Worm (Caenorhabditis elegans) whole organism, L1 larva: ENCODE measurements around the gene E02H1.6.

ENCODE experiments used
- C04F5.9 ChIP-seq: sonication (generic microtip); optimal IDR thresholded peaks from 2 replicates; lab custom pipeline; 2016; ENCODE audit warnings: missing genetic modification characterization, missing compliant biosample characterization
- C16A3.4 ChIP-seq: fragments of 150-350 bp; optimal IDR thresholded peaks from 2 replicates; lab custom pipeline; 2014; ENCODE audit warnings: missing biosample characterization, missing genetic modification characterization
- C34B4.2 ChIP-seq: sonication (generic microtip); optimal IDR thresholded peaks from 2 replicates; lab custom pipeline; 2017; ENCODE audit warnings: mild to moderate bottlenecking, missing genetic modification characterization, missing compliant biosample characterization
- F16B12.6 ChIP-seq: fragments of 150-350 bp; optimal IDR thresholded peaks from 2 replicates; lab custom pipeline; 2014; ENCODE audit warnings: missing biosample characterization, missing genetic modification characterization
- alr-1 ChIP-seq: fragments of 200-800 bp; sonication (Bioruptor generic); optimal IDR thresholded peaks from 2 replicates; lab custom pipeline; 2018; ENCODE audit warnings: borderline replicate concordance, mild to moderate bottlenecking, missing genetic modification characterization, missing compliant biosample characterization
- ama-1 ChIP-seq: fragments of 150-350 bp; optimal IDR thresholded peaks from 2 replicates; lab custom pipeline; 2014
- blmp-1 ChIP-seq: fragments of 150-350 bp; optimal IDR thresholded peaks from 2 replicates; lab custom pipeline; 2014; ENCODE audit warnings: missing biosample characterization, missing genetic modification characterization
- ceh-63 ChIP-seq: fragments of 200-800 bp; sonication (Bioruptor generic); optimal IDR thresholded peaks from 2 replicates; lab custom pipeline; 2018; ENCODE audit warnings: mild to moderate bottlenecking, missing genetic modification characterization, missing compliant biosample characterization
- ceh-8 ChIP-seq: fragments of 200-800 bp; sonication (Bioruptor generic); optimal IDR thresholded peaks from 2 replicates; lab custom pipeline; 2018; ENCODE audit warnings: mild to moderate bottlenecking, missing genetic modification characterization, moderate library complexity, missing compliant biosample characterization
- ceh-90 ChIP-seq: sonication (generic microtip); optimal IDR thresholded peaks from 2 replicates; lab custom pipeline; 2016; ENCODE audit warnings: missing genetic modification characterization, missing compliant biosample characterization
- efl-3 ChIP-seq: fragments of 200-800 bp; sonication (Bioruptor generic); optimal IDR thresholded peaks from 2 replicates; lab custom pipeline; 2018; ENCODE audit warnings: mild to moderate bottlenecking, missing genetic modification characterization, missing compliant biosample characterization
- egl-27 ChIP-seq, 2 experiments: fragments of 150-350 bp in 1 of 2; sonication (generic microtip); optimal IDR thresholded peaks; 3 replicates each; lab custom pipeline; 2017 to 2018; ENCODE audit warnings: missing biosample characterization in 2 of 2, missing genetic modification characterization in 2 of 2, missing genetic modification reagents in 2 of 2
- elt-3 ChIP-seq, 6 experiments: fragments of 150-350 bp in 1 of 6; sonication (generic microtip); optimal IDR thresholded peaks; 2 replicates each; lab custom pipeline; 2017 to 2018; ENCODE audit warnings: missing biosample characterization in 6 of 6, missing genetic modification characterization in 6 of 6, inconsistent platforms in 1 of 6
- ets-5 ChIP-seq: fragments of 200-800 bp; sonication (Bioruptor generic); IDR thresholded peaks from 2 replicates; pipeline ENCODE4 v1.3.6; 2022; ENCODE audit warnings: missing genetic modification characterization, missing compliant biosample characterization
- fkh-10 ChIP-seq: sonication (generic microtip); optimal IDR thresholded peaks from 2 replicates; lab custom pipeline; 2017; ENCODE audit warnings: missing biosample characterization, missing genetic modification reagents, missing genetic modification characterization
- fkh-4 ChIP-seq: sonication (generic microtip); optimal IDR thresholded peaks from 2 replicates; lab custom pipeline; 2016; ENCODE audit warnings: missing compliant biosample characterization, missing genetic modification characterization, borderline replicate concordance
- fkh-8 ChIP-seq: sonication (generic microtip); optimal IDR thresholded peaks from 2 replicates; lab custom pipeline; 2016; ENCODE audit warnings: mild to moderate bottlenecking, missing genetic modification characterization, missing compliant biosample characterization
- fos-1 ChIP-seq: fragments of 150-350 bp; optimal IDR thresholded peaks from 2 replicates; lab custom pipeline; 2014; ENCODE audit warnings: missing biosample characterization, missing genetic modification characterization
- grh-1 ChIP-seq: fragments of 200-800 bp; sonication (Bioruptor generic); IDR thresholded peaks from 2 replicates; pipeline ENCODE4 v1.3.6; 2022; ENCODE audit warnings: missing genetic modification reagents, missing genetic modification characterization, missing compliant biosample characterization
- hlh-17 ChIP-seq: fragments of 200-800 bp; sonication (Bioruptor generic); optimal IDR thresholded peaks from 2 replicates; lab custom pipeline; 2018; ENCODE audit warnings: missing genetic modification characterization, mild to moderate bottlenecking, missing compliant biosample characterization, moderate library complexity, borderline replicate concordance
- hlh-4 ChIP-seq: sonication (generic microtip); optimal IDR thresholded peaks from 2 replicates; lab custom pipeline; 2016; ENCODE audit warnings: mild to moderate bottlenecking, missing genetic modification characterization, missing compliant biosample characterization
- hpl-2 ChIP-seq: fragments of 150-350 bp; optimal IDR thresholded peaks from 2 replicates; lab custom pipeline; 2014; ENCODE audit warnings: missing biosample characterization, missing genetic modification reagents, missing genetic modification characterization
- irx-1 ChIP-seq: sonication (generic microtip); optimal IDR thresholded peaks from 2 replicates; lab custom pipeline; 2016; ENCODE audit warnings: missing genetic modification characterization, missing compliant biosample characterization
- lin-13 ChIP-seq: fragments of 150-350 bp; optimal IDR thresholded peaks from 2 replicates; lab custom pipeline; 2014; ENCODE audit warnings: missing biosample characterization, missing genetic modification reagents, missing genetic modification characterization
- lin-14 ChIP-seq: fragments of 200-800 bp; sonication (Bioruptor generic); optimal IDR thresholded peaks from 2 replicates; lab custom pipeline; 2018; ENCODE audit warnings: mild to moderate bottlenecking, missing genetic modification characterization, moderate library complexity, missing compliant biosample characterization
- lin-35 ChIP-seq, 2 experiments: fragments of 150-350 bp; optimal IDR thresholded peaks; 2 replicates each; lab custom pipeline; 2014; ENCODE audit warnings: missing biosample characterization in 2 of 2, missing genetic modification characterization in 2 of 2, missing genetic modification reagents in 2 of 2
- mab-9 ChIP-seq: fragments of 200-800 bp; sonication (Bioruptor generic); IDR thresholded peaks from 2 replicates; pipeline ENCODE4 v1.3.6; 2022; ENCODE audit warnings: missing genetic modification reagents, missing genetic modification characterization, missing compliant biosample characterization
- mdl-1 ChIP-seq, 2 experiments: fragments of 150-350 bp; optimal IDR thresholded peaks; 2 replicates each; lab custom pipeline; 2014 to 2017; ENCODE audit warnings: missing biosample characterization in 2 of 2, missing genetic modification characterization in 2 of 2, inconsistent platforms in 1 of 2
- mep-1 ChIP-seq: fragments of 150-350 bp; optimal IDR thresholded peaks from 2 replicates; lab custom pipeline; 2014; ENCODE audit warnings: missing biosample characterization, missing genetic modification characterization
- nhr-11 ChIP-seq: fragments of 150-350 bp; optimal IDR thresholded peaks from 2 replicates; lab custom pipeline; 2014; ENCODE audit warnings: missing biosample characterization, missing genetic modification characterization
- nhr-12 ChIP-seq: sonication (generic microtip); optimal IDR thresholded peaks from 2 replicates; lab custom pipeline; 2017; ENCODE audit warnings: missing biosample characterization, missing genetic modification characterization
- nhr-19 ChIP-seq: fragments of 200-800 bp; sonication (Bioruptor generic); conservative IDR thresholded peaks from 2 replicates; pipeline ENCODE4 v1.3.6; 2022; ENCODE audit warnings: missing genetic modification characterization, missing compliant biosample characterization
- nhr-20 ChIP-seq: sonication (generic microtip); optimal IDR thresholded peaks from 2 replicates; lab custom pipeline; 2016; ENCODE audit warnings: mild to moderate bottlenecking, missing genetic modification characterization, missing compliant biosample characterization
- nhr-71 ChIP-seq: sonication (generic microtip); optimal IDR thresholded peaks from 2 replicates; lab custom pipeline; 2016; ENCODE audit warnings: mild to moderate bottlenecking, missing genetic modification characterization, moderate library complexity, missing compliant biosample characterization
- pag-3 ChIP-seq: sonication (generic microtip); optimal IDR thresholded peaks from 2 replicates; lab custom pipeline; 2017; ENCODE audit warnings: missing genetic modification characterization, mild to moderate bottlenecking, missing compliant biosample characterization, antibody characterized with exemption, borderline replicate concordance; ENCODE audit not compliant: insufficient read depth
- pax-3 ChIP-seq: fragments of 200-800 bp; sonication (Bioruptor generic); optimal IDR thresholded peaks from 2 replicates; lab custom pipeline; 2018; ENCODE audit warnings: mild to moderate bottlenecking, missing genetic modification characterization, moderate library complexity, missing compliant biosample characterization
- rnt-1 ChIP-seq: sonication (generic microtip); optimal IDR thresholded peaks from 2 replicates; lab custom pipeline; 2016; ENCODE audit warnings: mild to moderate bottlenecking, missing genetic modification characterization, moderate library complexity, missing compliant biosample characterization
- sup-37 ChIP-seq: fragments of 200-800 bp; sonication (Bioruptor generic); optimal IDR thresholded peaks from 2 replicates; lab custom pipeline; 2018; ENCODE audit warnings: mild to moderate bottlenecking, missing genetic modification characterization, missing compliant biosample characterization
- swsn-7 ChIP-seq: sonication (generic microtip); optimal IDR thresholded peaks from 2 replicates; lab custom pipeline; 2016; ENCODE audit warnings: missing genetic modification characterization, missing compliant biosample characterization
- tbx-2 ChIP-seq: sonication (generic microtip); optimal IDR thresholded peaks from 2 replicates; lab custom pipeline; 2016; ENCODE audit warnings: missing genetic modification characterization, missing compliant biosample characterization
- tlp-1 ChIP-seq: fragments of 150-350 bp; optimal IDR thresholded peaks from 2 replicates; lab custom pipeline; 2014; ENCODE audit warnings: missing biosample characterization, missing genetic modification characterization
- unc-130 ChIP-seq: fragments of 150-350 bp; optimal IDR thresholded peaks from 2 replicates; lab custom pipeline; 2017; ENCODE audit warnings: missing biosample characterization, missing genetic modification characterization, inconsistent platforms
- unc-30 ChIP-seq: sonication (generic microtip); optimal IDR thresholded peaks from 2 replicates; lab custom pipeline; 2017; ENCODE audit warnings: missing biosample characterization, missing genetic modification characterization
- vab-15 ChIP-seq: sonication (generic microtip); optimal IDR thresholded peaks from 2 replicates; lab custom pipeline; 2017; ENCODE audit warnings: missing genotype, mild to moderate bottlenecking, missing genetic modification characterization, missing compliant biosample characterization
- xbp-1 ChIP-seq: sonication (generic microtip); optimal IDR thresholded peaks from 2 replicates; lab custom pipeline; 2016; ENCODE audit warnings: missing genetic modification characterization, missing compliant biosample characterization
- zag-1 ChIP-seq: fragments of 150-350 bp; optimal IDR thresholded peaks from 2 replicates; lab custom pipeline; 2014; ENCODE audit warnings: missing biosample characterization, missing genetic modification characterization
- zip-4 ChIP-seq: fragments of 200-800 bp; sonication (Bioruptor generic); optimal IDR thresholded peaks from 2 replicates; lab custom pipeline; 2018; ENCODE audit warnings: mild to moderate bottlenecking, missing genetic modification characterization, moderate library complexity, missing compliant biosample characterization
- ztf-11 ChIP-seq, 2 experiments: sonication (generic microtip); optimal IDR thresholded peaks; 2 replicates each; lab custom pipeline; 2016 to 2017; ENCODE audit warnings: missing genetic modification characterization in 2 of 2, missing biosample characterization in 1 of 2, missing compliant biosample characterization in 1 of 2
- ztf-4 ChIP-seq: fragments of 150-350 bp; optimal IDR thresholded peaks from 2 replicates; lab custom pipeline; 2014; ENCODE audit warnings: missing biosample characterization, missing genetic modification characterization

E02H1.6 gene

DNA sequence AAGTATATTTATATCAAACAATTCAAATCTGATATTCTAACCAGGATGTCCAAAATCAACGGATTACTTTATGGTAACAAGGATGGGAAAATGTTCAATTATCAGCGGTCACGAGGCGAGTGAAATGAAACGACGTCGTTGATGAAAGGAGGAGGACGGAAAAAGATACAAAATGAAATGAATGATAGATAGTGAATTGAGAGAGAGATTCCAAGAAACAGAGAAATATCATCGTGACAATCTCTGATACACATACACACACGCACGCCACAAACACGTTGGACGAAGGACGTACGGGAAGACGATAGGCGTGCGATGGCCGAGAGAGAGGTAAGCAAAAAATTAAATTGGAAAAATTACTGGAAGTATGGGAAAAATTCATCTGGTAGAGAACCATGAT is 4.6 kb downstream of the E02H1.6 start (continued):
- TF ChIP-seq mdl-1 (tag; optimal IDR thresholded peaks at IDR 0.05; lab: Kevin White, UChicago) (peak in 1 of 2 experiments; percentile 96), xbp-1 (tag; lab: Kevin White, UChicago) (peak; percentile 61), lin-13 (GFP tag; lab: Kevin White, UChicago) (peak; percentile 65), nhr-20 (peak; percentile 96), nhr-11 (tag; lab: Kevin White, UChicago) (peak; percentile 88), lin-14 (peak; percentile 96), alr-1 (tag; lab: Kevin White, UChicago) (no peak), irx-1 (tag; lab: Kevin White, UChicago) (peak; percentile 66), egl-27 (tag; optimal IDR thresholded peaks at IDR 0.05; lab: Kevin White, UChicago) (no peak), swsn-7 (tag; lab: Kevin White, UChicago) (peak; percentile 63), ztf-4 (tag; lab: Kevin White, UChicago) (peak; percentile 83), hpl-2 (peak; percentile 7), elt-3 (tag; optimal IDR thresholded peaks at IDR 0.05; lab: Kevin White, UChicago) (peak in 3 of 6 experiments; percentile 38 to 96 (median 89)), nhr-71 (tag; lab: Kevin White, UChicago) (peak; percentile 93), unc-30 (tag; lab: Kevin White, UChicago) (no peak), ama-1 (peak; percentile 2), sup-37 (GFP tag; lab: Kevin White, UChicago) (peak; percentile 37), tbx-2 (tag; lab: Kevin White, UChicago) (peak; percentile 73), tlp-1 (tag; lab: Kevin White, UChicago) (no peak), fkh-10 (GFP tag; lab: Kevin White, UChicago) (no peak), C16A3.4 (tag; lab: Kevin White, UChicago) (peak; percentile 61), blmp-1 (tag; lab: Kevin White, UChicago) (peak; percentile 97)

- TF ChIP-seq pax-3 (tag; lab: Kevin White, UChicago) (peak; percentile 24), F16B12.6 (tag; lab: Kevin White, UChicago) (no peak), unc-130 (tag; lab: Kevin White, UChicago) (peak; percentile 81), zip-4 (GFP tag; lab: Kevin White, UChicago) (no peak), mdl-1 (tag; optimal IDR thresholded peaks at IDR 0.05; lab: Kevin White, UChicago) (peak in 1 of 2 experiments; percentile 92), fos-1 (tag; lab: Kevin White, UChicago) (no peak), tbx-2 (tag; lab: Kevin White, UChicago) (peak; percentile 49), elt-3 (tag; optimal IDR thresholded peaks at IDR 0.05; lab: Kevin White, UChicago) (peak in 2 of 6 experiments; percentile 33 to 78), nhr-12 (tag; lab: Kevin White, UChicago) (no peak), fkh-8 (no peak), ceh-90 (tag; lab: Kevin White, UChicago) (no peak), grh-1 (no peak), lin-35 (GFP tag; optimal IDR thresholded peaks at IDR 0.05; lab: Kevin White, UChicago) (peak; percentile 34 to 65), hlh-17 (GFP tag; lab: Kevin White, UChicago) (no peak), nhr-19 (GFP tag; lab: Robert Waterston, UW) (peak; percentile 90), C04F5.9 (no peak), efl-3 (GFP tag; lab: Kevin White, UChicago) (no peak), ets-5 (no peak), ceh-63 (no peak), ztf-4 (tag; lab: Kevin White, UChicago) (peak; percentile 80), mab-9 (GFP tag; lab: Robert Waterston, UW) (no peak), rnt-1 (peak; percentile 77), nhr-20 (peak; percentile 92), mep-1 (tag; lab: Kevin White, UChicago) (peak; percentile 24), alr-1 (tag; lab: Kevin White, UChicago) (no peak), fkh-10 (GFP tag; lab: Kevin White, UChicago) (no peak), C34B4.2 (tag; lab: Kevin White, UChicago) (no peak), nhr-71 (tag; lab: Kevin White, UChicago) (peak; percentile 88), vab-15 (tag; lab: Kevin White, UChicago) (peak; percentile 72), ceh-8 (GFP tag; lab: Kevin White, UChicago) (no peak), C16A3.4 (tag; lab: Kevin White, UChicago) (peak; percentile 53), ztf-11 (tag; optimal IDR thresholded peaks at IDR 0.05; lab: Kevin White, UChicago) (no peak), zag-1 (tag; lab: Kevin White, UChicago) (no peak), xbp-1 (tag; lab: Kevin White, UChicago) (peak; percentile 21), blmp-1 (tag; lab: Kevin White, UChicago) (peak; percentile 86), hlh-4 (no peak), pag-3 (no peak), fkh-4 (tag; lab: Kevin White, UChicago) (no peak)
Measured at ce11 chrII:9601679-9602078, 5.2 kb downstream of the E02H1.6 start.
